Worm (Caenorhabditis elegans) whole organism, L1 larva: ENCODE data around the gene F44E2.3.

Experiments used
- C16A3.4 ChIP-seq: fragments of 150-350 bp; optimal IDR thresholded peaks from 2 replicates; lab custom pipeline; 2014; ENCODE audit warnings: missing biosample characterization, missing genetic modification characterization
- C34B4.2 ChIP-seq: sonication (generic microtip); optimal IDR thresholded peaks from 2 replicates; lab custom pipeline; 2017; ENCODE audit warnings: mild to moderate bottlenecking, missing genetic modification characterization, missing compliant biosample characterization
- Y116A8C.19 ChIP-seq: sonication (generic microtip); optimal IDR thresholded peaks from 2 replicates; lab custom pipeline; 2016; ENCODE audit warnings: missing compliant biosample characterization, missing genetic modification characterization, borderline replicate concordance
- aha-1 ChIP-seq: fragments of 150-350 bp; optimal IDR thresholded peaks from 2 replicates; lab custom pipeline; 2014; ENCODE audit warnings: missing biosample characterization, missing genetic modification characterization
- alr-1 ChIP-seq: fragments of 200-800 bp; sonication (Bioruptor generic); optimal IDR thresholded peaks from 2 replicates; lab custom pipeline; 2018; ENCODE audit warnings: borderline replicate concordance, mild to moderate bottlenecking, missing genetic modification characterization, missing compliant biosample characterization
- ama-1 ChIP-seq: fragments of 150-350 bp; optimal IDR thresholded peaks from 2 replicates; lab custom pipeline; 2014
- ceh-8 ChIP-seq: fragments of 200-800 bp; sonication (Bioruptor generic); optimal IDR thresholded peaks from 2 replicates; lab custom pipeline; 2018; ENCODE audit warnings: mild to moderate bottlenecking, missing genetic modification characterization, moderate library complexity, missing compliant biosample characterization
- ceh-82 ChIP-seq, 3 experiments: fragments of 150-350 bp in 1 of 3; sonication (generic microtip) in 2 of 3; optimal IDR thresholded peaks; 2 replicates each; lab custom pipeline; 2014 to 2017; ENCODE audit warnings: missing biosample characterization in 3 of 3, missing genetic modification characterization in 3 of 3
- ceh-88 ChIP-seq: fragments of 200-800 bp; sonication (Bioruptor generic); IDR thresholded peaks from 2 replicates; pipeline ENCODE4 v1.3.6; 2022; ENCODE audit warnings: missing genetic modification characterization, missing compliant biosample characterization
- ceh-90 ChIP-seq: sonication (generic microtip); optimal IDR thresholded peaks from 2 replicates; lab custom pipeline; 2016; ENCODE audit warnings: missing genetic modification characterization, missing compliant biosample characterization
- efl-1 ChIP-seq, 4 experiments: fragments of 150-350 bp; optimal IDR thresholded peaks in 3 of 4; peaks in 1 of 4; 1 replicate in 1 of 4; 2 replicates in 3 of 4; lab custom pipeline; 2014; ENCODE audit warnings: missing biosample characterization in 2 of 4, missing genetic modification characterization in 2 of 4, missing genetic modification reagents in 2 of 4
- egl-13 ChIP-seq: sonication (generic microtip); optimal IDR thresholded peaks from 2 replicates; lab custom pipeline; 2016; ENCODE audit warnings: missing genotype, missing genetic modification reagents, missing genetic modification characterization, missing compliant biosample characterization
- elt-2 ChIP-seq: sonication (generic microtip); optimal IDR thresholded peaks from 2 replicates; lab custom pipeline; 2016; ENCODE audit warnings: missing genetic modification characterization, mild to moderate bottlenecking, inconsistent platforms, missing compliant biosample characterization, missing genetic modification reagents
- fkh-8 ChIP-seq: sonication (generic microtip); optimal IDR thresholded peaks from 2 replicates; lab custom pipeline; 2016; ENCODE audit warnings: mild to moderate bottlenecking, missing genetic modification characterization, missing compliant biosample characterization
- grh-1 ChIP-seq: fragments of 200-800 bp; sonication (Bioruptor generic); IDR thresholded peaks from 2 replicates; pipeline ENCODE4 v1.3.6; 2022; ENCODE audit warnings: missing genetic modification reagents, missing genetic modification characterization, missing compliant biosample characterization
- hlh-4 ChIP-seq: sonication (generic microtip); optimal IDR thresholded peaks from 2 replicates; lab custom pipeline; 2016; ENCODE audit warnings: mild to moderate bottlenecking, missing genetic modification characterization, missing compliant biosample characterization
- hpl-2 ChIP-seq: fragments of 150-350 bp; optimal IDR thresholded peaks from 2 replicates; lab custom pipeline; 2014; ENCODE audit warnings: missing biosample characterization, missing genetic modification reagents, missing genetic modification characterization
- isw-1 ChIP-seq: fragments of 200-800 bp; sonication (Bioruptor generic); IDR thresholded peaks from 2 replicates; pipeline ENCODE4 v1.3.6; 2022; ENCODE audit warnings: missing genetic modification characterization, missing compliant biosample characterization
- lin-14 ChIP-seq: fragments of 200-800 bp; sonication (Bioruptor generic); optimal IDR thresholded peaks from 2 replicates; lab custom pipeline; 2018; ENCODE audit warnings: mild to moderate bottlenecking, missing genetic modification characterization, moderate library complexity, missing compliant biosample characterization
- lin-35 ChIP-seq, 2 experiments: fragments of 150-350 bp; optimal IDR thresholded peaks; 2 replicates each; lab custom pipeline; 2014; ENCODE audit warnings: missing biosample characterization in 2 of 2, missing genetic modification characterization in 2 of 2, missing genetic modification reagents in 2 of 2
- lin-39 ChIP-seq: fragments of 150-350 bp; optimal IDR thresholded peaks from 2 replicates; lab custom pipeline; 2014; ENCODE audit warnings: missing biosample characterization, missing genetic modification reagents, missing genetic modification characterization
- lir-3 ChIP-seq: sonication (generic microtip); optimal IDR thresholded peaks from 2 replicates; lab custom pipeline; 2016; ENCODE audit warnings: mild to moderate bottlenecking, missing genetic modification characterization, moderate library complexity, missing compliant biosample characterization; ENCODE audit not compliant: poor library complexity
- lsy-2 ChIP-seq, 2 experiments: fragments of 150-350 bp; optimal IDR thresholded peaks; 2 replicates each; lab custom pipeline; 2014; ENCODE audit warnings: missing biosample characterization in 2 of 2, missing genetic modification characterization in 2 of 2
- mab-9 ChIP-seq: fragments of 200-800 bp; sonication (Bioruptor generic); IDR thresholded peaks from 2 replicates; pipeline ENCODE4 v1.3.6; 2022; ENCODE audit warnings: missing genetic modification reagents, missing genetic modification characterization, missing compliant biosample characterization
- mdl-1 ChIP-seq, 2 experiments: fragments of 150-350 bp; optimal IDR thresholded peaks; 2 replicates each; lab custom pipeline; 2014 to 2017; ENCODE audit warnings: missing biosample characterization in 2 of 2, missing genetic modification characterization in 2 of 2, inconsistent platforms in 1 of 2
- mef-2 ChIP-seq: fragments of 150-350 bp; optimal IDR thresholded peaks from 2 replicates; lab custom pipeline; 2014; ENCODE audit warnings: missing biosample characterization, missing genetic modification characterization
- mep-1 ChIP-seq: fragments of 150-350 bp; optimal IDR thresholded peaks from 2 replicates; lab custom pipeline; 2014; ENCODE audit warnings: missing biosample characterization, missing genetic modification characterization
- nhr-11 ChIP-seq: fragments of 150-350 bp; optimal IDR thresholded peaks from 2 replicates; lab custom pipeline; 2014; ENCODE audit warnings: missing biosample characterization, missing genetic modification characterization
- nhr-12 ChIP-seq: sonication (generic microtip); optimal IDR thresholded peaks from 2 replicates; lab custom pipeline; 2017; ENCODE audit warnings: missing biosample characterization, missing genetic modification characterization
- nhr-19 ChIP-seq: fragments of 200-800 bp; sonication (Bioruptor generic); conservative IDR thresholded peaks from 2 replicates; pipeline ENCODE4 v1.3.6; 2022; ENCODE audit warnings: missing genetic modification characterization, missing compliant biosample characterization
- nhr-20 ChIP-seq: sonication (generic microtip); optimal IDR thresholded peaks from 2 replicates; lab custom pipeline; 2016; ENCODE audit warnings: mild to moderate bottlenecking, missing genetic modification characterization, missing compliant biosample characterization
- nhr-47 ChIP-seq: sonication (generic microtip); optimal IDR thresholded peaks from 2 replicates; lab custom pipeline; 2016; ENCODE audit warnings: mild to moderate bottlenecking, missing genetic modification characterization, moderate library complexity, missing compliant biosample characterization
- nhr-77 ChIP-seq: fragments of 150-350 bp; optimal IDR thresholded peaks from 2 replicates; lab custom pipeline; 2014; ENCODE audit warnings: missing biosample characterization, missing genetic modification characterization
- nhr-85 ChIP-seq: sonication (generic microtip); peaks from one replicate; lab custom pipeline; 2016; ENCODE audit warnings: missing genetic modification characterization, inconsistent platforms, missing compliant biosample characterization
- nhr-90 ChIP-seq: sonication (generic microtip); optimal IDR thresholded peaks from 2 replicates; lab custom pipeline; 2016; ENCODE audit warnings: mild to moderate bottlenecking, missing genetic modification characterization, missing compliant biosample characterization; ENCODE audit not compliant: poor library complexity
- pag-3 ChIP-seq: sonication (generic microtip); optimal IDR thresholded peaks from 2 replicates; lab custom pipeline; 2017; ENCODE audit warnings: missing genetic modification characterization, mild to moderate bottlenecking, missing compliant biosample characterization, antibody characterized with exemption, borderline replicate concordance; ENCODE audit not compliant: insufficient read depth
- pqm-1 ChIP-seq: sonication (generic microtip); optimal IDR thresholded peaks from 3 replicates; lab custom pipeline; 2017; ENCODE audit warnings: missing biosample characterization, missing genetic modification characterization
- rnt-1 ChIP-seq: sonication (generic microtip); optimal IDR thresholded peaks from 2 replicates; lab custom pipeline; 2016; ENCODE audit warnings: mild to moderate bottlenecking, missing genetic modification characterization, moderate library complexity, missing compliant biosample characterization
- skn-1 ChIP-seq: fragments of 150-350 bp; optimal IDR thresholded peaks from 2 replicates; lab custom pipeline; 2014; ENCODE audit warnings: missing biosample characterization, missing genetic modification characterization
- sox-4 ChIP-seq: sonication (generic microtip); optimal IDR thresholded peaks from 2 replicates; lab custom pipeline; 2016; ENCODE audit warnings: missing genetic modification characterization, missing compliant biosample characterization
- sptf-1 ChIP-seq: fragments of 150-350 bp; optimal IDR thresholded peaks from 2 replicates; lab custom pipeline; 2014; ENCODE audit warnings: missing biosample characterization, missing genetic modification characterization
- sup-37 ChIP-seq: fragments of 200-800 bp; sonication (Bioruptor generic); optimal IDR thresholded peaks from 2 replicates; lab custom pipeline; 2018; ENCODE audit warnings: mild to moderate bottlenecking, missing genetic modification characterization, missing compliant biosample characterization
- swsn-7 ChIP-seq: sonication (generic microtip); optimal IDR thresholded peaks from 2 replicates; lab custom pipeline; 2016; ENCODE audit warnings: missing genetic modification characterization, missing compliant biosample characterization
- unc-30 ChIP-seq: sonication (generic microtip); optimal IDR thresholded peaks from 2 replicates; lab custom pipeline; 2017; ENCODE audit warnings: missing biosample characterization, missing genetic modification characterization
- unc-62 ChIP-seq: fragments of 150-350 bp; optimal IDR thresholded peaks from 2 replicates; lab custom pipeline; 2014; ENCODE audit warnings: missing biosample characterization, missing genetic modification reagents, missing genetic modification characterization
- unc-86 ChIP-seq: sonication (generic microtip); optimal IDR thresholded peaks from 2 replicates; lab custom pipeline; 2016; ENCODE audit warnings: missing genetic modification characterization, missing compliant biosample characterization
- unc-98 ChIP-seq: fragments of 200-800 bp; sonication (Bioruptor generic); IDR thresholded peaks from 2 replicates; pipeline ENCODE4 v1.3.6; 2022; ENCODE audit warnings: missing genetic modification characterization, missing compliant biosample characterization
- zag-1 ChIP-seq: fragments of 150-350 bp; optimal IDR thresholded peaks from 2 replicates; lab custom pipeline; 2014; ENCODE audit warnings: missing biosample characterization, missing genetic modification characterization
- zip-4 ChIP-seq: fragments of 200-800 bp; sonication (Bioruptor generic); optimal IDR thresholded peaks from 2 replicates; lab custom pipeline; 2018; ENCODE audit warnings: mild to moderate bottlenecking, missing genetic modification characterization, moderate library complexity, missing compliant biosample characterization

Gene F44E2.3

ce11 chrIII:8799964-8800795 lies 28.9 kb downstream of the F44E2.3 start, which contains the start of gene F54F2.6 (continued):
- TF ChIP-seq hlh-4 (tag; lab: Kevin White, UChicago) (no peak), nhr-90 (tag; lab: Kevin White, UChicago) (peak; percentile 54), egl-13 (tag; lab: Kevin White, UChicago) (peak; percentile 93), pqm-1 (tag; lab: Kevin White, UChicago) (no peak), zip-4 (peak; percentile 53), ceh-82 (tag; optimal IDR thresholded peaks at IDR 0.05; lab: Kevin White, UChicago) (peak; percentile 74 to 86 (median 75)), pag-3 (no peak), swsn-7 (peak; percentile 94), unc-98 (GFP tag; lab: Robert Waterston, UW) (no peak; the same call in 1 of the 2 replicates), mdl-1 (tag; optimal IDR thresholded peaks at IDR 0.05; lab: Kevin White, UChicago) (peak; percentile 64 to 94), grh-1 (GFP tag; lab: Robert Waterston, UW) (peak; percentile 55; the same call in 1 of the 2 replicates), hpl-2 (GFP tag; lab: Kevin White, UChicago) (no peak), efl-1 (optimal IDR thresholded peaks at IDR 0.05; lab: Kevin White, UChicago) (peak; percentile 73 to 79), efl-1 (GFP tag; optimal IDR thresholded peaks at IDR 0.05 in 1 of 2; lab: Kevin White, UChicago) (peak; percentile 22 to 95), mab-9 (GFP tag; lab: Robert Waterston, UW) (peak; percentile 76), ceh-8 (GFP tag; lab: Kevin White, UChicago) (peak; percentile 67), zag-1 (peak; percentile 71), rnt-1 (tag; lab: Kevin White, UChicago) (peak; percentile 86), aha-1 (tag; lab: Kevin White, UChicago) (peak; percentile 46), alr-1 (tag; lab: Kevin White, UChicago) (no peak), unc-30 (tag; lab: Kevin White, UChicago) (peak; percentile 20), unc-62 (GFP tag; lab: Kevin White, UChicago) (peak; percentile 69), nhr-19 (peak; percentile 90), mef-2 (tag; lab: Kevin White, UChicago) (peak; percentile 84), Y116A8C.19 (tag; lab: Kevin White, UChicago) (no peak), C34B4.2 (no peak), nhr-77 (peak; percentile 87), lir-3 (tag; lab: Kevin White, UChicago) (peak; percentile 60), nhr-20 (tag; lab: Kevin White, UChicago) (peak; percentile 90), C16A3.4 (tag; lab: Kevin White, UChicago) (peak; percentile 73), nhr-12 (tag; lab: Kevin White, UChicago) (no peak), mep-1 (tag; lab: Kevin White, UChicago) (peak; percentile 95), ceh-88 (peak; percentile 73), nhr-11 (tag; lab: Kevin White, UChicago) (peak; percentile 86), isw-1 (GFP tag; lab: Robert Waterston, UW) (peak; percentile 73), ama-1 (lab: Kevin White, UChicago) (no peak), sptf-1 (tag; lab: Kevin White, UChicago) (no peak), sox-4 (peak; percentile 59), lin-14 (GFP tag; lab: Kevin White, UChicago) (peak; percentile 100), lsy-2 (tag; optimal IDR thresholded peaks at IDR 0.05; lab: Kevin White, UChicago) (peak; percentile 84 to 89), fkh-8 (tag; lab: Kevin White, UChicago) (peak; percentile 94), lin-39 (peak; percentile 63), elt-2 (tag; lab: Kevin White, UChicago) (peak; percentile 71), lin-35 (GFP tag; optimal IDR thresholded peaks at IDR 0.05; lab: Kevin White, UChicago) (peak; percentile 61 to 67), sup-37 (GFP tag; lab: Kevin White, UChicago) (peak; percentile 86), skn-1 (tag; lab: Kevin White, UChicago) (no peak), unc-86 (peak; percentile 98), nhr-47 (tag; lab: Kevin White, UChicago) (peak; percentile 94), ceh-90 (peak; percentile 17), nhr-85 (tag; lab: Kevin White, UChicago) (peak; percentile 97)
